Fruit fly (Drosophila melanogaster) whole organism, wandering third instar larva: ENCODE measurements around the gene Atg18b.

ENCODE experiments used
- Hnf4 ChIP-seq: fragments of 200-800 bp; sonication (Bioruptor generic); optimal IDR thresholded peaks from 2 replicates; lab custom pipeline; 2016; ENCODE audit warnings: missing biosample characterization, mild to moderate bottlenecking, missing genetic modification characterization
- fru ChIP-seq: fragments of 200-800 bp; sonication (Bioruptor generic); optimal IDR thresholded peaks from 3 replicates; lab custom pipeline; 2016; ENCODE audit warnings: missing biosample characterization, mild to moderate bottlenecking, missing genetic modification characterization
- h ChIP-seq: fragments of 200-800 bp; sonication (Bioruptor generic); optimal IDR thresholded peaks from 3 replicates; lab custom pipeline; 2016; ENCODE audit warnings: missing biosample characterization, mild to moderate bottlenecking, missing genetic modification characterization
- sv ChIP-seq: fragments of 200-800 bp; sonication (Bioruptor generic); optimal IDR thresholded peaks from 3 replicates; lab custom pipeline; 2016; ENCODE audit warnings: missing biosample characterization, missing genetic modification characterization

DNA sequence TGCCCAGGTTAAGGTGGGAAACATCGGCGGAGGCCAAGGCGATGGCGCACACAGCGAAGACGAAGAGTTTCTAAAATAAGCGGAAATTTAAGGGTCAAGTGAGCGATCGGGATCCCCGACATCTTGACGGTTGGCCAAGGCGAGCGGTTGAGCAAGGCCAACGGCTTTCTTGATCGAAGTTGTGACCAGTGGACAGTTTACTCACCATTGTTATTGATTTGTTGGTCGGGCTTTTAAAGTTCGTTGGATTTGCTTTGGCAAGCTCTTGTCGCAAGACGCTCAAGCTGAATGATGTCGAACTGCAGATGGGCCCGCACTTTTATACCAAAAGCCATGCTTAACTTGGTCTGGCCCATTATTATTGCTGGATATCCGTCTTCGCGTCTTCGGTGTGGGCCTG is 13.1 kb upstream of the Atg18b start:
- no peak for TF ChIP-seq sv (GFP tag; lab: Kevin White, UChicago)
- no peak for TF ChIP-seq h (GFP tag; lab: Kevin White, UChicago)
- TF ChIP-seq Hnf4 (GFP tag; lab: Kevin White, UChicago) = no peak
- no peak for TF ChIP-seq fru (GFP tag; lab: Kevin White, UChicago)
